Worm (Caenorhabditis elegans) whole organism, young adult: ENCODE data around the gene tkr-1.
A peak's percentile ranks its signal among the peaks of the same experiment; 100 is the strongest.

Experiments used
- B0336.3 ChIP-seq: fragments of 200-800 bp; sonication (Bioruptor generic); IDR thresholded peaks from 2 replicates; pipeline ENCODE4 v1.3.6; 2022; ENCODE audit warnings: missing genetic modification characterization, missing compliant biosample characterization
- C17E4.6 ChIP-seq: fragments of 200-800 bp; sonication (Bioruptor generic); IDR thresholded peaks from 2 replicates; pipeline ENCODE4 v1.3.6; 2022; ENCODE audit warnings: missing genetic modification reagents, missing genetic modification characterization, missing compliant biosample characterization
- D2030.7 ChIP-seq: fragments of 200-800 bp; sonication (Bioruptor generic); IDR thresholded peaks from 2 replicates; pipeline ENCODE4 v1.3.6; 2022; ENCODE audit warnings: missing genetic modification reagents, missing genetic modification characterization, missing compliant biosample characterization
- F23B12.7 ChIP-seq: sonication (generic microtip); optimal IDR thresholded peaks from 2 replicates; lab custom pipeline; 2017; ENCODE audit warnings: missing genetic modification characterization, mild to moderate bottlenecking, missing compliant biosample characterization, antibody characterized with exemption, moderate library complexity; ENCODE audit not compliant: insufficient read depth
- F57A8.1 ChIP-seq: fragments of 200-800 bp; sonication (Bioruptor generic); optimal IDR thresholded peaks from 2 replicates; lab custom pipeline; 2018; ENCODE audit warnings: mild to moderate bottlenecking, missing genetic modification characterization, moderate library complexity, missing compliant biosample characterization
- T07F8.4 ChIP-seq: sonication (generic microtip); optimal IDR thresholded peaks from 2 replicates; lab custom pipeline; 2016; ENCODE audit warnings: mild to moderate bottlenecking, missing genetic modification characterization, moderate library complexity, missing compliant biosample characterization
- Y53F4B.3 ChIP-seq: fragments of 200-800 bp; sonication (Bioruptor generic); IDR thresholded peaks from 2 replicates; pipeline ENCODE4 v1.3.6; 2022; ENCODE audit warnings: missing genetic modification reagents, missing genetic modification characterization, missing compliant biosample characterization
- Y56A3A.18 ChIP-seq: fragments of 200-800 bp; sonication (Bioruptor generic); IDR thresholded peaks from 2 replicates; pipeline ENCODE4 v1.3.6; 2022; ENCODE audit warnings: missing genetic modification reagents, missing genetic modification characterization, missing compliant biosample characterization
- akir-1 ChIP-seq: fragments of 200-800 bp; sonication (Bioruptor generic); optimal IDR thresholded peaks from 2 replicates; lab custom pipeline; 2018; ENCODE audit warnings: mild to moderate bottlenecking, missing genetic modification characterization, moderate library complexity, missing compliant biosample characterization
- cebp-2 ChIP-seq: fragments of 200-800 bp; sonication (Bioruptor generic); IDR thresholded peaks from 2 replicates; pipeline ENCODE4 v1.3.6; 2022; ENCODE audit warnings: missing genetic modification characterization, missing compliant biosample characterization
- ceh-27 ChIP-seq: fragments of 200-800 bp; sonication (Bioruptor generic); optimal IDR thresholded peaks from 2 replicates; lab custom pipeline; 2018; ENCODE audit warnings: mild to moderate bottlenecking, missing genetic modification characterization, moderate library complexity, missing compliant biosample characterization
- ceh-40 ChIP-seq: fragments of 200-800 bp; sonication (Bioruptor generic); IDR thresholded peaks from 2 replicates; pipeline ENCODE4 v1.3.6; 2022; ENCODE audit warnings: missing genetic modification characterization, missing compliant biosample characterization
- ceh-79 ChIP-seq: sonication (generic microtip); optimal IDR thresholded peaks from 2 replicates; lab custom pipeline; 2017; ENCODE audit warnings: mild to moderate bottlenecking, missing genetic modification characterization, missing compliant biosample characterization
- ceh-91 ChIP-seq: fragments of 200-800 bp; sonication (Bioruptor generic); IDR thresholded peaks from 2 replicates; pipeline ENCODE4 v1.3.6; 2022; ENCODE audit warnings: missing genetic modification reagents, missing genetic modification characterization, missing compliant biosample characterization
- dox-1 ChIP-seq: fragments of 200-800 bp; sonication (Bioruptor generic); IDR thresholded peaks from 2 replicates; pipeline ENCODE4 v1.3.6; 2022; ENCODE audit warnings: missing genetic modification reagents, missing genetic modification characterization, missing compliant biosample characterization
- dpl-1 ChIP-seq: fragments of 150-350 bp; optimal IDR thresholded peaks from 2 replicates; lab custom pipeline; 2014; ENCODE audit warnings: missing biosample characterization, missing genetic modification reagents, missing genetic modification characterization
- egl-18 ChIP-seq: fragments of 200-800 bp; sonication (Bioruptor generic); IDR thresholded peaks from 2 replicates; pipeline ENCODE4 v1.3.6; 2022; ENCODE audit warnings: missing genetic modification reagents, missing genetic modification characterization, missing compliant biosample characterization
- him-1 ChIP-seq: sonication (generic microtip); optimal IDR thresholded peaks from 2 replicates; lab custom pipeline; 2016; ENCODE audit warnings: missing genotype, missing genetic modification reagents, missing genetic modification characterization, missing compliant biosample characterization
- hlh-12 ChIP-seq: sonication (generic microtip); optimal IDR thresholded peaks from 2 replicates; lab custom pipeline; 2016; ENCODE audit warnings: missing genetic modification characterization, missing compliant biosample characterization
- hmg-1.2 ChIP-seq: fragments of 200-800 bp; sonication (Bioruptor generic); IDR thresholded peaks from 2 replicates; pipeline ENCODE4 v1.3.6; 2022; ENCODE audit warnings: missing genetic modification reagents, missing genetic modification characterization, missing compliant biosample characterization
- lag-1 ChIP-seq: fragments of 200-800 bp; sonication (Bioruptor generic); IDR thresholded peaks from 2 replicates; pipeline ENCODE4 v1.3.6; 2022; ENCODE audit warnings: missing genetic modification reagents, missing genetic modification characterization, missing compliant biosample characterization
- lin-40 ChIP-seq: sonication (generic microtip); optimal IDR thresholded peaks from 2 replicates; lab custom pipeline; 2016; ENCODE audit warnings: missing genetic modification characterization, mild to moderate bottlenecking, missing compliant biosample characterization, missing genotype, missing genetic modification reagents
- lin-54 ChIP-seq: fragments of 200-800 bp; sonication (Bioruptor generic); optimal IDR thresholded peaks from 2 replicates; lab custom pipeline; 2018; ENCODE audit warnings: mild to moderate bottlenecking, missing genetic modification characterization, missing compliant biosample characterization
- mxl-1 ChIP-seq: sonication (generic microtip); optimal IDR thresholded peaks from 2 replicates; lab custom pipeline; 2016; ENCODE audit warnings: missing genetic modification characterization, missing compliant biosample characterization
- nfyb-1 ChIP-seq: fragments of 200-800 bp; sonication (Bioruptor generic); IDR thresholded peaks from 2 replicates; pipeline ENCODE4 v1.3.6; 2022; ENCODE audit warnings: missing genetic modification reagents, missing genetic modification characterization, missing compliant biosample characterization
- snpc-1.3 ChIP-seq: sonication (generic microtip); optimal IDR thresholded peaks from 2 replicates; lab custom pipeline; 2017; ENCODE audit warnings: missing genetic modification characterization, mild to moderate bottlenecking, missing compliant biosample characterization, antibody characterized with exemption, moderate library complexity, missing genotype, missing genetic modification reagents; ENCODE audit not compliant: insufficient read depth
- snpc-3.4 ChIP-seq: sonication (generic microtip); optimal IDR thresholded peaks from 2 replicates; lab custom pipeline; 2017; ENCODE audit warnings: missing genetic modification characterization, mild to moderate bottlenecking, missing compliant biosample characterization, antibody characterized with exemption, moderate library complexity, missing genotype, missing genetic modification reagents
- sptf-2 ChIP-seq: fragments of 200-800 bp; sonication (Bioruptor generic); optimal IDR thresholded peaks from 2 replicates; lab custom pipeline; 2018; ENCODE audit warnings: mild to moderate bottlenecking, missing genetic modification characterization, missing compliant biosample characterization
- unc-62 ChIP-seq: fragments of 150-350 bp; optimal IDR thresholded peaks from 2 replicates; lab custom pipeline; 2014; ENCODE audit warnings: missing biosample characterization, missing genetic modification reagents, missing genetic modification characterization
- zfh-2 ChIP-seq: fragments of 200-800 bp; sonication (Bioruptor generic); conservative IDR thresholded peaks from 2 replicates; pipeline ENCODE4 v1.3.6; 2022; ENCODE audit warnings: missing genetic modification reagents, missing genetic modification characterization, missing compliant biosample characterization
- ztf-22 ChIP-seq: fragments of 200-800 bp; sonication (Bioruptor generic); optimal IDR thresholded peaks from 2 replicates; lab custom pipeline; 2018; ENCODE audit warnings: mild to moderate bottlenecking, missing genetic modification characterization, moderate library complexity, missing compliant biosample characterization
- ztf-28 ChIP-seq: fragments of 200-800 bp; sonication (Bioruptor generic); IDR thresholded peaks from 2 replicates; pipeline ENCODE4 v1.3.6; 2022; ENCODE audit warnings: missing genetic modification reagents, missing genetic modification characterization, missing compliant biosample characterization
- ztf-6 ChIP-seq: fragments of 200-800 bp; sonication (Bioruptor generic); IDR thresholded peaks from 2 replicates; pipeline ENCODE4 v1.3.6; 2022; ENCODE audit warnings: missing genetic modification reagents, missing genetic modification characterization, missing compliant biosample characterization

tkr-1 gene

ce11 chrIII:9344347-9344746 lies 39.2 kb upstream of the tkr-1 start, which contains the start of gene emb-9 (continued):
- TF ChIP-seq T07F8.4 = no peak
- no peak for TF ChIP-seq him-1
- TF ChIP-seq dox-1 = no peak
- no peak for TF ChIP-seq mxl-1
- TF ChIP-seq, all 124 proteins: peak for 0

- TF ChIP-seq ztf-28 (GFP tag; lab: Robert Waterston, UW) (no peak), lin-54 (GFP tag; lab: Kevin White, UChicago) (no peak), akir-1 (no peak), nfyb-1 (GFP tag; lab: Robert Waterston, UW) (no peak), egl-18 (no peak), hlh-12 (tag; lab: Kevin White, UChicago) (no peak)
Measured at ce11 chrIII:9346114-9346513, 37.5 kb upstream of the tkr-1 start.

ce11 chrIII:9346722-9347121 lies 36.9 kb upstream of the tkr-1 start:
- TF ChIP-seq D2030.7 = no peak
- TF ChIP-seq zfh-2 = 0 out of 2 replicates have a peak, but pooled peaks have one; percentile 48
- TF ChIP-seq, all 124 proteins: peak for 1

ce11 chrIII:9353814-9354213 lies 29.8 kb upstream of the tkr-1 start:
- no peak for TF ChIP-seq C17E4.6 (GFP tag; lab: Robert Waterston, UW)
- TF ChIP-seq lag-1 (GFP tag; lab: Robert Waterston, UW) = no peak
- no peak for TF ChIP-seq ceh-79
- TF ChIP-seq ceh-91 (GFP tag; lab: Robert Waterston, UW) = no peak
- no peak for TF ChIP-seq ztf-28 (GFP tag; lab: Robert Waterston, UW)
- no peak for TF ChIP-seq nfyb-1 (GFP tag; lab: Robert Waterston, UW)
- TF ChIP-seq zfh-2 = peak; percentile 71
- no peak for TF ChIP-seq B0336.3 (GFP tag; lab: Robert Waterston, UW)
- TF ChIP-seq F57A8.1 = no peak
- peak; percentile 46; the same call in 1 of the 2 replicates for TF ChIP-seq hmg-1.2 (GFP tag; lab: Robert Waterston, UW)

ce11 chrIII:9355412-9355969 lies 28.1 kb upstream of the tkr-1 start, which contains the start of gene chtb-1:
chtb-1 (minus strand) TSS chrIII:9355462.
- TF ChIP-seq Y56A3A.18 (GFP tag; lab: Robert Waterston, UW) = no peak
- no peak for TF ChIP-seq ztf-22
- TF ChIP-seq Y53F4B.3 (GFP tag; lab: Robert Waterston, UW) = no peak
- TF ChIP-seq ztf-28 (GFP tag; lab: Robert Waterston, UW) = 0 out of 2 replicates have a peak, but pooled peaks have one; percentile 5
- no peak for TF ChIP-seq snpc-3.4 (tag; lab: Kevin White, UChicago)
- TF ChIP-seq zfh-2 = peak; percentile 61; the same call in 1 of the 2 replicates
- TF ChIP-seq cebp-2 (GFP tag; lab: Robert Waterston, UW) = no peak
- no peak for TF ChIP-seq dpl-1 (GFP tag; lab: Kevin White, UChicago)
- no peak for TF ChIP-seq ceh-40 (GFP tag; lab: Robert Waterston, UW)
- TF ChIP-seq snpc-1.3 (tag; lab: Kevin White, UChicago) = no peak

ce11 chrIII:9359060-9359459 lies 24.5 kb upstream of the tkr-1 start, which contains the start of gene K04H4.5:
K04H4.5 (plus strand) TSS chrIII:9359360.
- TF ChIP-seq ceh-27 = no peak
- no peak for TF ChIP-seq ztf-6 (GFP tag; lab: Robert Waterston, UW)
- no peak for TF ChIP-seq sptf-2 (GFP tag; lab: Kevin White, UChicago)
- no peak for TF ChIP-seq lin-40
- TF ChIP-seq hmg-1.2 (GFP tag; lab: Robert Waterston, UW) = no peak
- TF ChIP-seq unc-62 = no peak
- TF ChIP-seq ztf-22 = no peak
- TF ChIP-seq F23B12.7 = no peak
